Worm (Caenorhabditis elegans): ENCODE data around the gene C25F9.8.

ce11 chrV:19436307-19436706 lies 41.5 kb downstream of the C25F9.8 start, which contains the start of gene C25F9.14:
- no peak for TF ChIP-seq pes-1 (GFP tag; IDR thresholded peaks at IDR 0.05)
- TF ChIP-seq tra-4 (tag; optimal IDR thresholded peaks at IDR 0.05) = no peak
- TF ChIP-seq ama-1 (optimal IDR thresholded peaks at IDR 0.05) = no peak
- TF ChIP-seq hmbx-1 (tag; optimal IDR thresholded peaks at IDR 0.05) = no peak
- TF ChIP-seq ets-7 (tag; optimal IDR thresholded peaks at IDR 0.05) = no peak
- TF ChIP-seq ceh-13 (GFP tag; optimal IDR thresholded peaks at IDR 0.05) = no peak
- TF ChIP-seq tbx-11 (GFP tag; IDR thresholded peaks at IDR 0.05) = no peak
- TF ChIP-seq F13C5.2 (tag; optimal IDR thresholded peaks at IDR 0.05) = no peak

Data from whole organism, early embryonic.